Worm (Caenorhabditis elegans): ENCODE data around the gene F55C9.14.

Gene F55C9.14

DNA sequence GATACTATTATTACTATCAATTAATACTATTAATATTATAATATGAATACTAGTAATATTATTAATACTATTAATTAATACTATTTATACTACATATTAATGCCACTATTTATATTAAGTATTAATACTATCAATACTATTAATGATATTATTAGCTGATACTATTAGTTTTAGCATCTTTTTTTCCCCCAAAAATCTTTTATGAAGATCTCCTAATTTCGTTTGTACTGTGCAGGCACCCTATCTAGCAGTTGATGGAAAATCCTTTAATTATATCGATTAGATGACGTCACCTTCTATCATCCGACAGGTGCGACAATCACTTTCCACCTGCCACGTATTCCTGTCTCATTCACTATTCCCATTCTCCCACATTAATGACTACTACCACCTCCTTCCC lies 29.9 kb downstream of the F55C9.14 start, which contains the start of gene fbxb-65:
fbxb-65 (plus strand) TSS at position 301 of the 400 bp plus-strand sequence.
- TF ChIP-seq nhr-21 (tag; optimal IDR thresholded peaks at IDR 0.05) (no peak), unc-62 (GFP tag; optimal IDR thresholded peaks at IDR 0.05) (no peak), ztf-11 (tag; optimal IDR thresholded peaks at IDR 0.05) (no peak), fos-1 (tag; optimal IDR thresholded peaks at IDR 0.05) (no peak), elt-1 (tag; optimal IDR thresholded peaks at IDR 0.05) (no peak), snpc-4 (tag; optimal IDR thresholded peaks at IDR 0.05) (no peak), egl-27 (tag; optimal IDR thresholded peaks at IDR 0.05) (no peak), nhr-6 (tag; optimal IDR thresholded peaks at IDR 0.05) (no peak), mdl-1 (tag; optimal IDR thresholded peaks at IDR 0.05) (no peak), nhr-23 (tag; optimal IDR thresholded peaks at IDR 0.05) (no peak), sma-9 (GFP tag; optimal IDR thresholded peaks at IDR 0.05) (no peak), sma-9 (tag; optimal IDR thresholded peaks at IDR 0.05) (no peak), unc-55 (GFP tag; optimal IDR thresholded peaks at IDR 0.05) (no peak), lsy-2 (tag; optimal IDR thresholded peaks at IDR 0.05) (no peak), elt-3 (tag; optimal IDR thresholded peaks at IDR 0.05) (no peak), Y55F3AM.14 (GFP tag; optimal IDR thresholded peaks at IDR 0.05) (no peak), lin-11 (tag; optimal IDR thresholded peaks at IDR 0.05) (no peak), F13H6.1 (tag; optimal IDR thresholded peaks at IDR 0.05) (no peak), ceh-82 (tag; optimal IDR thresholded peaks at IDR 0.05) (no peak), unc-39 (tag; optimal IDR thresholded peaks at IDR 0.05) (no peak), nhr-25 (tag; optimal IDR thresholded peaks at IDR 0.05) (no peak)

DNA sequence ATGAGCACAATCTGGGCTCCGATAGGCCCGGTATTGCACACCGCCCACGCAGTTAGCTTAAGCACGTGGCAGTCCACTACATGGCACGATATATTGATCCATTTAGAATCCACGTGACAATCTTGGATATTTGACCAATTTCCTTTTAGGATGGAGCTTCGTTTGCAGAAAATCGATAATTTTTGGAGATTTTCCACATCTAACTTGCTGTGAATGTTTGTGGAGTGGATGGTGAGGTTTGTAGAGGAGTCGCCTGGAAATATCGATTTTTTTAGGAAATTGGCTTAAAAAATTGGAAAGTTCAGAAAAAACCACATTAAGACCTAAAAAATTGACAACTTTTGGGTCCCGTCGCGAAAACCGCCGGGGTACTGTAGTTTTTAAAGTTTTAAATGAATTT lies 38.0 kb downstream of the F55C9.14 start:
- TF ChIP-seq nhr-6 (tag; optimal IDR thresholded peaks at IDR 0.05) (no peak), nhr-21 (tag; optimal IDR thresholded peaks at IDR 0.05) (no peak), F13H6.1 (tag; optimal IDR thresholded peaks at IDR 0.05) (no peak), peb-1 (tag; optimal IDR thresholded peaks at IDR 0.05) (no peak), snpc-4 (tag; optimal IDR thresholded peaks at IDR 0.05) (no peak), nhr-237 (tag; optimal IDR thresholded peaks at IDR 0.05) (no peak)

Measured in whole organism, L2 larva.